Worm (Caenorhabditis elegans): Measurements from ENCODE around the gene F01E11.20.

DNA sequence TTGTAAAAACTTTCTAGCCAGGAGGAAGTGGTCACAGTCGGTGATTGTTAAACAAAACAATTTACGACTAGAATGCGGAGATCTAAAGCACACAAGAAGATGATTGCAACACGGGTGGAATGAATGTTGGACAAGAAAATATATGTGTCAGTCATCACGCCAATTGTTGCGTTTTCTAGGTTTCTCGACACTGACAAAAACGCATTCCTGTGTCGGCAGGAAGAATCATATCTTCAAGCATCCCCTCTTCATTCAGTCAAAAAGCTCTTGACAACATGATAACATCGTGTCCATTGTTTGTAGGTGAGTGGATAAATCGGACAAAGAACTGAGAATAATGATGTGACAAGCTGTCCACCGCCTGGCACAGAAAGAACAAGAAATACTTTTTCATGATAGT is 36.8 kb downstream of the F01E11.20 start:
- TF ChIP-seq blmp-1 (tag; optimal IDR thresholded peaks at IDR 0.05; ENCODE audit: insufficient read depth) = no peak
- TF ChIP-seq Y55F3AM.14 (GFP tag; optimal IDR thresholded peaks at IDR 0.05) = no peak
- no peak for TF ChIP-seq ZK546.5 (tag; optimal IDR thresholded peaks at IDR 0.05)
- no peak for TF ChIP-seq skn-1 (tag; optimal IDR thresholded peaks at IDR 0.05)
- no peak for TF ChIP-seq ztf-11 (tag; optimal IDR thresholded peaks at IDR 0.05)
- TF ChIP-seq ceh-82 (tag; optimal IDR thresholded peaks at IDR 0.05) = no peak
- TF ChIP-seq sem-4 (tag; optimal IDR thresholded peaks at IDR 0.05) = no peak
- TF ChIP-seq nhr-237 (tag; optimal IDR thresholded peaks at IDR 0.05) = no peak
- no peak for TF ChIP-seq lin-13 (GFP tag; optimal IDR thresholded peaks at IDR 0.05)
- TF ChIP-seq lin-39 (tag; optimal IDR thresholded peaks at IDR 0.05) = no peak
- TF ChIP-seq gmeb-1 (tag; optimal IDR thresholded peaks at IDR 0.05) = no peak
- TF ChIP-seq elt-3 (tag; optimal IDR thresholded peaks at IDR 0.05) = no peak
- TF ChIP-seq F13H6.1 (tag; optimal IDR thresholded peaks at IDR 0.05) = peak; percentile 10
